Worm (Caenorhabditis elegans) whole organism, young adult: ENCODE data around the gene Y38H6C.4.

Source experiments
- B0035.1 ChIP-seq: sonication (generic microtip); optimal IDR thresholded peaks from 2 replicates; lab custom pipeline; 2016; ENCODE audit warnings: missing genetic modification characterization, mild to moderate bottlenecking, missing compliant biosample characterization, missing genotype, missing genetic modification reagents
- C17E4.6 ChIP-seq: fragments of 200-800 bp; sonication (Bioruptor generic); IDR thresholded peaks from 2 replicates; pipeline ENCODE4 v1.3.6; 2022; ENCODE audit warnings: missing genetic modification reagents, missing genetic modification characterization, missing compliant biosample characterization
- F23B12.7 ChIP-seq: sonication (generic microtip); optimal IDR thresholded peaks from 2 replicates; lab custom pipeline; 2017; ENCODE audit warnings: missing genetic modification characterization, mild to moderate bottlenecking, missing compliant biosample characterization, antibody characterized with exemption, moderate library complexity; ENCODE audit not compliant: insufficient read depth
- F55B11.4 ChIP-seq: sonication (generic microtip); optimal IDR thresholded peaks from 2 replicates; lab custom pipeline; 2016; ENCODE audit warnings: missing compliant biosample characterization, missing genetic modification characterization, borderline replicate concordance; ENCODE audit not compliant: insufficient read depth
- Y56A3A.18 ChIP-seq: fragments of 200-800 bp; sonication (Bioruptor generic); IDR thresholded peaks from 2 replicates; pipeline ENCODE4 v1.3.6; 2022; ENCODE audit warnings: missing genetic modification reagents, missing genetic modification characterization, missing compliant biosample characterization
- ama-1 ChIP-seq, 3 experiments: fragments of 150-350 bp in 1 of 3; sonication (generic microtip) in 2 of 3; optimal IDR thresholded peaks; 2 replicates each; lab custom pipeline; 2014 to 2018; ENCODE audit warnings: missing biosample characterization in 2 of 3, missing genetic modification characterization in 2 of 3, missing genetic modification reagents in 2 of 3
- athp-1 ChIP-seq: sonication (generic microtip); optimal IDR thresholded peaks from 2 replicates; lab custom pipeline; 2017; ENCODE audit warnings: mild to moderate bottlenecking, missing genetic modification characterization, missing compliant biosample characterization
- attf-6 ChIP-seq: fragments of 200-800 bp; sonication (Bioruptor generic); IDR thresholded peaks from 2 replicates; pipeline ENCODE4 v1.3.6; 2022; ENCODE audit warnings: missing genetic modification reagents, missing genetic modification characterization, missing compliant biosample characterization
- ceh-27 ChIP-seq: fragments of 200-800 bp; sonication (Bioruptor generic); optimal IDR thresholded peaks from 2 replicates; lab custom pipeline; 2018; ENCODE audit warnings: mild to moderate bottlenecking, missing genetic modification characterization, moderate library complexity, missing compliant biosample characterization
- ceh-91 ChIP-seq: fragments of 200-800 bp; sonication (Bioruptor generic); IDR thresholded peaks from 2 replicates; pipeline ENCODE4 v1.3.6; 2022; ENCODE audit warnings: missing genetic modification reagents, missing genetic modification characterization, missing compliant biosample characterization
- egl-44 ChIP-seq: fragments of 200-800 bp; sonication (Bioruptor generic); IDR thresholded peaks from 2 replicates; pipeline ENCODE4 v1.3.6; 2022; ENCODE audit warnings: missing genetic modification reagents, missing genetic modification characterization, missing compliant biosample characterization
- egrh-3 ChIP-seq: fragments of 200-800 bp; sonication (Bioruptor generic); IDR thresholded peaks from 2 replicates; pipeline ENCODE4 v1.3.6; 2022; ENCODE audit warnings: missing genetic modification reagents, missing genetic modification characterization, missing compliant biosample characterization
- hmg-1.2 ChIP-seq: fragments of 200-800 bp; sonication (Bioruptor generic); IDR thresholded peaks from 2 replicates; pipeline ENCODE4 v1.3.6; 2022; ENCODE audit warnings: missing genetic modification reagents, missing genetic modification characterization, missing compliant biosample characterization
- hrde-1 ChIP-seq: sonication (generic microtip); optimal IDR thresholded peaks from 2 replicates; lab custom pipeline; 2016; ENCODE audit warnings: missing genetic modification characterization, mild to moderate bottlenecking, missing compliant biosample characterization, moderate library complexity, missing genotype, missing genetic modification reagents, borderline replicate concordance
- hsf-1 ChIP-seq: fragments of 200-800 bp; sonication (Bioruptor generic); IDR thresholded peaks from 2 replicates; pipeline ENCODE4 v1.3.6; 2022; ENCODE audit warnings: missing genetic modification reagents, missing genetic modification characterization, missing compliant biosample characterization
- let-526 ChIP-seq: fragments of 200-800 bp; sonication (Bioruptor generic); IDR thresholded peaks from 2 replicates; pipeline ENCODE4 v1.3.6; 2022; ENCODE audit warnings: missing genetic modification reagents, missing genetic modification characterization, missing compliant biosample characterization
- madf-6 ChIP-seq: fragments of 200-800 bp; sonication (Bioruptor generic); IDR thresholded peaks from 2 replicates; pipeline ENCODE4 v1.3.6; 2022; ENCODE audit warnings: missing genetic modification reagents, missing genetic modification characterization, missing compliant biosample characterization
- madf-8 ChIP-seq: fragments of 200-800 bp; sonication (Bioruptor generic); conservative IDR thresholded peaks from 2 replicates; pipeline ENCODE4 v1.3.6; 2022; ENCODE audit warnings: missing genetic modification reagents, missing genetic modification characterization, missing compliant biosample characterization
- mel-28 ChIP-seq: sonication (generic microtip); optimal IDR thresholded peaks from 2 replicates; lab custom pipeline; 2016; ENCODE audit warnings: borderline replicate concordance, mild to moderate bottlenecking, missing genetic modification characterization, missing compliant biosample characterization
- nfya-1 ChIP-seq: sonication (generic microtip); optimal IDR thresholded peaks from 2 replicates; lab custom pipeline; 2017; ENCODE audit warnings: antibody characterized with exemption, missing compliant biosample characterization, missing genetic modification characterization, borderline replicate concordance; ENCODE audit not compliant: insufficient read depth
- nfya-2 ChIP-seq: fragments of 200-800 bp; sonication (Bioruptor generic); IDR thresholded peaks from 2 replicates; pipeline ENCODE4 v1.3.6; 2022; ENCODE audit warnings: missing genetic modification reagents, missing genetic modification characterization, missing compliant biosample characterization
- nfyb-1 ChIP-seq: fragments of 200-800 bp; sonication (Bioruptor generic); IDR thresholded peaks from 2 replicates; pipeline ENCODE4 v1.3.6; 2022; ENCODE audit warnings: missing genetic modification reagents, missing genetic modification characterization, missing compliant biosample characterization
- nhr-179 ChIP-seq: sonication (generic microtip); optimal IDR thresholded peaks from 2 replicates; lab custom pipeline; 2016; ENCODE audit warnings: mild to moderate bottlenecking, missing genetic modification characterization, missing compliant biosample characterization
- nhr-27 ChIP-seq: fragments of 200-800 bp; sonication (Bioruptor generic); optimal IDR thresholded peaks from 2 replicates; lab custom pipeline; 2018; ENCODE audit warnings: mild to moderate bottlenecking, missing genetic modification characterization, moderate library complexity, missing compliant biosample characterization
- snpc-1.1 ChIP-seq: sonication (generic microtip); optimal IDR thresholded peaks from 2 replicates; lab custom pipeline; 2017; ENCODE audit warnings: missing genetic modification characterization, mild to moderate bottlenecking, missing compliant biosample characterization, antibody characterized with exemption, moderate library complexity, missing genotype, missing genetic modification reagents; ENCODE audit not compliant: insufficient read depth
- snpc-4 ChIP-seq, 5 experiments: fragments of 150-350 bp in 1 of 5; sonication (generic microtip) in 4 of 5; optimal IDR thresholded peaks; 2 replicates each; lab custom pipeline; 2014 to 2018; ENCODE audit warnings: missing genetic modification characterization in 5 of 5, missing biosample characterization in 3 of 5, antibody characterized with exemption in 2 of 5, mild to moderate bottlenecking in 2 of 5, missing compliant biosample characterization in 2 of 5, missing genotype in 2 of 5, moderate library complexity in 2 of 5, missing genetic modification reagents in 1 of 5
- tlf-1 ChIP-seq: fragments of 200-800 bp; sonication (Bioruptor generic); optimal IDR thresholded peaks from 2 replicates; lab custom pipeline; 2018; ENCODE audit warnings: mild to moderate bottlenecking, missing genetic modification characterization, missing compliant biosample characterization
- zfh-2 ChIP-seq: fragments of 200-800 bp; sonication (Bioruptor generic); conservative IDR thresholded peaks from 2 replicates; pipeline ENCODE4 v1.3.6; 2022; ENCODE audit warnings: missing genetic modification reagents, missing genetic modification characterization, missing compliant biosample characterization
- ztf-22 ChIP-seq: fragments of 200-800 bp; sonication (Bioruptor generic); optimal IDR thresholded peaks from 2 replicates; lab custom pipeline; 2018; ENCODE audit warnings: mild to moderate bottlenecking, missing genetic modification characterization, moderate library complexity, missing compliant biosample characterization

The Y38H6C.4 gene

ce11 chrV:20457155-20457554 lies 47.7 kb downstream of the Y38H6C.4 start:
- TF ChIP-seq egl-44 (GFP tag; lab: Robert Waterston, UW) (no peak), nfya-1 (tag; lab: Kevin White, UChicago) (no peak), nfyb-1 (no peak), nfya-2 (GFP tag; lab: Robert Waterston, UW) (no peak), let-526 (GFP tag; lab: Robert Waterston, UW) (no peak), B0035.1 (no peak), nhr-27 (tag; lab: Kevin White, UChicago) (no peak), madf-6 (GFP tag; lab: Robert Waterston, UW) (no peak), ceh-27 (GFP tag; lab: Kevin White, UChicago) (no peak), F55B11.4 (tag; lab: Kevin White, UChicago) (no peak), madf-8 (GFP tag; lab: Robert Waterston, UW) (no peak), snpc-1.1 (no peak), hrde-1 (tag; lab: Kevin White, UChicago) (no peak), C17E4.6 (GFP tag; lab: Robert Waterston, UW) (no peak), nhr-179 (tag; lab: Kevin White, UChicago) (no peak), F23B12.7 (no peak), athp-1 (tag; lab: Kevin White, UChicago) (no peak), attf-6 (GFP tag; lab: Robert Waterston, UW) (no peak)

DNA sequence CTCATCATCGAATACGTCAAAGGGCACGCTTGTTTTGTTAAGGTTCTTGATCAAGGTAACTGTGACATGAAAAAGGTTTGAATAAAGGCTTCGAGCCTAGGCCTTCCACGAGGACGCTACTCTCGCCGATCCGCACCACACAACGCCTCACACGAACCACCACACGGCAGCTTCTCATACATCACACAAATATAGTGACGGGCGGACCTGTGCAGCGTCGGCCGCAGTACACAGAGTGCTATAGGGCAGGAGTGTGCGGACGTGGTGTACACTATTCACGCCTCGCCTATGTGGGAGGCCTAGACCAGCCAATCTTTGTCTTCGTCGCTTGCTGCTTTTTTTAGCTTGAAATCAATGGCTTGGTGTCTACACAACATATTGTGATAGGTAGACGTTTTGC lies 49.3 kb downstream of the Y38H6C.4 start:
- TF ChIP-seq hsf-1 (GFP tag; lab: Robert Waterston, UW): no peak
- TF ChIP-seq tlf-1 (GFP tag; lab: Kevin White, UChicago): no peak
- no peak for TF ChIP-seq egrh-3 (GFP tag; lab: Robert Waterston, UW)
- peak; percentile 48 for TF ChIP-seq hmg-1.2
- TF ChIP-seq ceh-27 (GFP tag; lab: Kevin White, UChicago): no peak
- no peak for TF ChIP-seq zfh-2
- TF ChIP-seq ztf-22 (GFP tag; lab: Kevin White, UChicago): no peak
- no peak for TF ChIP-seq mel-28 (tag; lab: Kevin White, UChicago)
- peak; percentile 77 for TF ChIP-seq snpc-4 (GFP tag; optimal IDR thresholded peaks at IDR 0.05; lab: Kevin White, UChicago)
- TF ChIP-seq snpc-4 (tag; optimal IDR thresholded peaks at IDR 0.05; lab: Kevin White, UChicago): peak; percentile 85 to 96 (median 90)
- TF ChIP-seq Y56A3A.18: no peak
- no peak for TF ChIP-seq ama-1 (optimal IDR thresholded peaks at IDR 0.05; lab: Kevin White, UChicago)
- TF ChIP-seq ama-1 (GFP tag; optimal IDR thresholded peaks at IDR 0.05; lab: Kevin White, UChicago): no peak
- no peak for TF ChIP-seq ceh-91 (GFP tag; lab: Robert Waterston, UW)
